Worm (Caenorhabditis elegans): ENCODE results near the gene F52H3.11.

- TF ChIP-seq hlh-13 (GFP tag; optimal IDR thresholded peaks at IDR 0.05) (no peak), hlh-6 (tag; optimal IDR thresholded peaks at IDR 0.05) (no peak), C08G9.2 (tag; optimal IDR thresholded peaks at IDR 0.05) (no peak)
Observed at ce11 chrII:10007917-10008316, 37.0 kb downstream of the F52H3.11 start, which contains the start of gene ZK892.5.

Measured in whole organism, late embryonic.